Worm (Caenorhabditis elegans) whole organism, late embryonic: ENCODE results near the gene ZK1307.4.

Source experiments
- F13H6.1 ChIP-seq: sonication (generic microtip); optimal IDR thresholded peaks from 2 replicates; lab custom pipeline; 2016; ENCODE audit warnings: missing genetic modification characterization, missing compliant biosample characterization
- K09A11.1 ChIP-seq: sonication (generic microtip); optimal IDR thresholded peaks from 2 replicates; lab custom pipeline; 2017; ENCODE audit warnings: antibody characterized with exemption, mild to moderate bottlenecking, missing genetic modification characterization, missing compliant biosample characterization; ENCODE audit not compliant: insufficient read depth
- Y22D7AL.16 ChIP-seq: sonication (generic microtip); optimal IDR thresholded peaks from 2 replicates; lab custom pipeline; 2016; ENCODE audit warnings: missing genetic modification characterization, missing compliant biosample characterization
- ahr-1 ChIP-seq: sonication (generic microtip); optimal IDR thresholded peaks from 2 replicates; lab custom pipeline; 2016; ENCODE audit warnings: missing genetic modification characterization, missing compliant biosample characterization
- ama-1 ChIP-seq: fragments of 150-350 bp; optimal IDR thresholded peaks from 2 replicates; lab custom pipeline; 2014
- ceh-22 ChIP-seq: sonication (generic microtip); optimal IDR thresholded peaks from 2 replicates; lab custom pipeline; 2017; ENCODE audit warnings: missing biosample characterization, missing genetic modification characterization
- ceh-24 ChIP-seq: sonication (generic microtip); optimal IDR thresholded peaks from 2 replicates; lab custom pipeline; 2016; ENCODE audit warnings: mild to moderate bottlenecking, missing genetic modification characterization, missing compliant biosample characterization
- ceh-30 ChIP-seq: fragments of 150-350 bp; optimal IDR thresholded peaks from 2 replicates; lab custom pipeline; 2014; ENCODE audit warnings: missing biosample characterization, missing genetic modification characterization
- ceh-31 ChIP-seq: sonication (generic microtip); optimal IDR thresholded peaks from 2 replicates; lab custom pipeline; 2016; ENCODE audit warnings: missing genetic modification characterization, missing compliant biosample characterization
- ceh-34 ChIP-seq: sonication (generic microtip); optimal IDR thresholded peaks from 2 replicates; lab custom pipeline; 2016; ENCODE audit warnings: mild to moderate bottlenecking, missing genetic modification characterization, missing compliant biosample characterization
- ceh-45 ChIP-seq: fragments of 200-800 bp; sonication (Bioruptor generic); IDR thresholded peaks from 2 replicates; pipeline ENCODE4 v1.3.6; 2022; ENCODE audit warnings: missing genetic modification reagents, missing genetic modification characterization, missing compliant biosample characterization
- ceh-6 ChIP-seq: fragments of 200-800 bp; sonication (Bioruptor generic); optimal IDR thresholded peaks from 2 replicates; lab custom pipeline; 2018; ENCODE audit warnings: mild to moderate bottlenecking, missing genetic modification characterization, missing compliant biosample characterization
- ceh-9 ChIP-seq: sonication (generic microtip); optimal IDR thresholded peaks from 2 replicates; lab custom pipeline; 2016; ENCODE audit warnings: mild to moderate bottlenecking, missing genetic modification characterization, inconsistent platforms, missing compliant biosample characterization
- dmd-4 ChIP-seq: sonication (generic microtip); optimal IDR thresholded peaks from 2 replicates; lab custom pipeline; 2016; ENCODE audit warnings: borderline replicate concordance, missing genetic modification characterization, missing compliant biosample characterization
- elt-2 ChIP-seq: sonication (generic microtip); optimal IDR thresholded peaks from 2 replicates; lab custom pipeline; 2016; ENCODE audit warnings: missing genetic modification reagents, missing genetic modification characterization, missing compliant biosample characterization
- elt-4 ChIP-seq: sonication (generic microtip); optimal IDR thresholded peaks from 2 replicates; lab custom pipeline; 2016; ENCODE audit warnings: missing genetic modification characterization, missing compliant biosample characterization
- ets-4 ChIP-seq: sonication (generic microtip); optimal IDR thresholded peaks from 2 replicates; lab custom pipeline; 2016; ENCODE audit warnings: missing genetic modification characterization, missing compliant biosample characterization
- eyg-1 ChIP-seq: sonication (generic microtip); optimal IDR thresholded peaks from 2 replicates; lab custom pipeline; 2016; ENCODE audit warnings: missing genotype, missing genetic modification characterization, missing compliant biosample characterization
- fax-1 ChIP-seq: sonication (generic microtip); optimal IDR thresholded peaks from 2 replicates; lab custom pipeline; 2016; ENCODE audit warnings: missing genotype, missing genetic modification characterization, missing compliant biosample characterization
- fkh-6 ChIP-seq: sonication (generic microtip); optimal IDR thresholded peaks from 2 replicates; lab custom pipeline; 2016; ENCODE audit warnings: missing genetic modification characterization, missing compliant biosample characterization
- gmeb-2 ChIP-seq: sonication (generic microtip); optimal IDR thresholded peaks from 2 replicates; lab custom pipeline; 2016; ENCODE audit warnings: missing genetic modification characterization, inconsistent platforms, missing compliant biosample characterization
- hlh-13 ChIP-seq: fragments of 200-800 bp; sonication (Bioruptor generic); optimal IDR thresholded peaks from 2 replicates; lab custom pipeline; 2018; ENCODE audit warnings: mild to moderate bottlenecking, missing genetic modification characterization, missing compliant biosample characterization
- hlh-15 ChIP-seq: sonication (generic microtip); optimal IDR thresholded peaks from 2 replicates; lab custom pipeline; 2016; ENCODE audit warnings: missing genetic modification characterization, missing compliant biosample characterization
- hlh-6 ChIP-seq: sonication (generic microtip); optimal IDR thresholded peaks from 2 replicates; lab custom pipeline; 2016; ENCODE audit warnings: missing genotype, missing genetic modification characterization, missing compliant biosample characterization
- hlh-8 ChIP-seq: sonication (generic microtip); optimal IDR thresholded peaks from 2 replicates; lab custom pipeline; 2016; ENCODE audit warnings: missing genotype, missing genetic modification characterization, missing compliant biosample characterization
- madf-2 ChIP-seq: sonication (generic microtip); optimal IDR thresholded peaks from 2 replicates; lab custom pipeline; 2017; ENCODE audit warnings: missing genetic modification characterization, missing compliant biosample characterization
- mec-3 ChIP-seq: sonication (generic microtip); optimal IDR thresholded peaks from 2 replicates; lab custom pipeline; 2016; ENCODE audit warnings: borderline replicate concordance, missing genetic modification characterization, missing compliant biosample characterization
- nfya-1 ChIP-seq: sonication (generic microtip); optimal IDR thresholded peaks from 2 replicates; lab custom pipeline; 2017; ENCODE audit warnings: missing genetic modification characterization, mild to moderate bottlenecking, missing compliant biosample characterization, antibody characterized with exemption, moderate library complexity
- nhr-232 ChIP-seq: sonication (generic microtip); optimal IDR thresholded peaks from 2 replicates; lab custom pipeline; 2016; ENCODE audit warnings: missing genetic modification characterization, missing compliant biosample characterization
- npax-4 ChIP-seq: sonication (generic microtip); optimal IDR thresholded peaks from 2 replicates; lab custom pipeline; 2016; ENCODE audit warnings: missing genetic modification characterization, missing compliant biosample characterization
- pag-3 ChIP-seq: sonication (generic microtip); optimal IDR thresholded peaks from 2 replicates; lab custom pipeline; 2016; ENCODE audit warnings: missing compliant biosample characterization, missing genetic modification characterization, borderline replicate concordance
- pat-9 ChIP-seq: fragments of 200-800 bp; sonication (Bioruptor generic); optimal IDR thresholded peaks from 2 replicates; lab custom pipeline; 2018; ENCODE audit warnings: mild to moderate bottlenecking, missing genetic modification characterization, moderate library complexity, missing compliant biosample characterization
- pax-1 ChIP-seq: fragments of 150-350 bp; optimal IDR thresholded peaks from 2 replicates; lab custom pipeline; 2014; ENCODE audit warnings: missing biosample characterization, missing genetic modification characterization
- pha-4 ChIP-seq: fragments of 150-350 bp; optimal IDR thresholded peaks from 2 replicates; lab custom pipeline; 2018; ENCODE audit warnings: missing biosample characterization, missing genetic modification reagents, missing genetic modification characterization
- pqm-1 ChIP-seq: sonication (generic microtip); optimal IDR thresholded peaks from 2 replicates; lab custom pipeline; 2016; ENCODE audit warnings: missing genetic modification characterization, missing compliant biosample characterization
- ref-2 ChIP-seq: sonication (generic microtip); optimal IDR thresholded peaks from 2 replicates; lab custom pipeline; 2016; ENCODE audit warnings: missing genetic modification characterization, missing compliant biosample characterization
- sox-2 ChIP-seq: fragments of 200-800 bp; sonication (Bioruptor generic); IDR thresholded peaks from 2 replicates; pipeline ENCODE4 v1.3.6; 2022; ENCODE audit warnings: missing genetic modification reagents, missing genetic modification characterization, missing compliant biosample characterization
- sox-4 ChIP-seq: sonication (generic microtip); optimal IDR thresholded peaks from 2 replicates; lab custom pipeline; 2017; ENCODE audit warnings: mild to moderate bottlenecking, missing genetic modification characterization, inconsistent platforms, missing compliant biosample characterization
- syd-9 ChIP-seq: sonication (generic microtip); optimal IDR thresholded peaks from 2 replicates; lab custom pipeline; 2016; ENCODE audit warnings: mild to moderate bottlenecking, missing genetic modification characterization, moderate library complexity, missing compliant biosample characterization
- ttx-3 ChIP-seq: sonication (generic microtip); optimal IDR thresholded peaks from 2 replicates; lab custom pipeline; 2016; ENCODE audit warnings: missing genetic modification reagents, missing genetic modification characterization, missing compliant biosample characterization
- unc-3 ChIP-seq, 2 experiments: fragments of 200-800 bp in 1 of 2; sonication (Bioruptor generic) in 1 of 2; sonication (generic microtip) in 1 of 2; conservative IDR thresholded peaks in 1 of 2; optimal IDR thresholded peaks in 1 of 2; 2 replicates each; pipeline versions ENCODE4 v1.3.6 to Lab custom; 2016 to 2022; ENCODE audit warnings: missing compliant biosample characterization in 2 of 2, missing genetic modification characterization in 2 of 2, missing genetic modification reagents in 1 of 2
- unc-42 ChIP-seq: sonication (generic microtip); optimal IDR thresholded peaks from 2 replicates; lab custom pipeline; 2016; ENCODE audit warnings: missing genotype, missing genetic modification characterization, missing compliant biosample characterization
- unc-55 ChIP-seq: sonication (generic microtip); optimal IDR thresholded peaks from 2 replicates; lab custom pipeline; 2017; ENCODE audit warnings: missing biosample characterization, missing genetic modification reagents, missing genetic modification characterization
- zip-5 ChIP-seq: sonication (generic microtip); optimal IDR thresholded peaks from 2 replicates; lab custom pipeline; 2016; ENCODE audit warnings: missing genetic modification characterization, missing compliant biosample characterization
- ztf-16 ChIP-seq: sonication (generic microtip); optimal IDR thresholded peaks from 2 replicates; lab custom pipeline; 2017; ENCODE audit warnings: missing genetic modification characterization, missing compliant biosample characterization

The ZK1307.4 gene

DNA sequence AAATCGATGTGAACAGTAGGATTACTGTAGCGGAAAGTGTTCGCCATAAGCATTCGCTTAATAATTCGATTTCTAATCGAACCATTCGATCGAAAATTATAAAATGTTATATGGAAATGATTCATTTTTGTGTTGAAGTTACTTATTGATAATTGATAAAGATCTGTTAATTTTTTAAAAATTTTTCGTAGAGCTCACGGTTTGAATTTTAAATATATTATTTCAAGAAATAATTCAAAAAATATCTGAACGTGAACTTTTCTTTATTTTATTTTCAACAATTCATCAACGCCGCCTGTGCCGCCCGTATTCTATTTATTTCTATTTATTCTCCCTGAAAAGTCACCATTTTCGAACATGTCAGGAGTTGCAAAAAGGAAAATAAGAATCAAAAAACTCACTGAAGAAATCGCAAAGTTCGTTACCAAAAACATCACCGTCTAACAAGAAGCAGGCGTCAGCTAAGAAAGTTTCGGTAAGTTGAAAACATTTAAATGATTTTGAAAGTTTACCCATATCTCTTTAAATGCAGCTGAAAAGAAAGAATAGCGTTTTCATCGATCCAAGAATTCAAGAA is 40.2 kb downstream of the ZK1307.4 start, which contains the start of the genes T15H9.5 and T15H9.4:
Gene T15H9.5 (minus strand): TSS at position 101 of the 577 bp plus-strand sequence.
Gene T15H9.4 (plus strand): TSS at position 527 of the 577 bp plus-strand sequence.
- no peak for TF ChIP-seq nfya-1 (tag; lab: Kevin White, UChicago)
- TF ChIP-seq ceh-24 (tag; lab: Kevin White, UChicago), result no peak
- TF ChIP-seq ttx-3 (tag; lab: Kevin White, UChicago), result no peak
- TF ChIP-seq zip-5 (tag; lab: Kevin White, UChicago), result no peak
- TF ChIP-seq K09A11.1 (tag; lab: Kevin White, UChicago), result no peak
- TF ChIP-seq elt-2 (tag; lab: Kevin White, UChicago), result no peak
- no peak for TF ChIP-seq ceh-9 (tag; lab: Kevin White, UChicago)
- no peak for TF ChIP-seq ztf-16 (tag; lab: Kevin White, UChicago)
- no peak for TF ChIP-seq pha-4 (tag; lab: Kevin White, UChicago)
- TF ChIP-seq ceh-45 (GFP tag; lab: Robert Waterston, UW), result no peak
- no peak for TF ChIP-seq ceh-30
- TF ChIP-seq ref-2 (tag; lab: Kevin White, UChicago), result no peak
- no peak for TF ChIP-seq ahr-1 (tag; lab: Kevin White, UChicago)

ce11 chrII:9609296-9609695 is 42.3 kb downstream of the ZK1307.4 start, which contains the start of gene pap-2:
Gene pap-2 (minus strand): TSS chrII:9609396.
- TF ChIP-seq F13H6.1 (tag; lab: Kevin White, UChicago) (no peak), hlh-13 (GFP tag; lab: Kevin White, UChicago) (no peak), pat-9 (tag; lab: Kevin White, UChicago) (no peak), hlh-8 (tag; lab: Kevin White, UChicago) (no peak), zip-5 (tag; lab: Kevin White, UChicago) (no peak), ceh-34 (no peak), ets-4 (tag; lab: Kevin White, UChicago) (no peak), madf-2 (no peak), ceh-22 (tag; lab: Kevin White, UChicago) (no peak), ama-1 (lab: Kevin White, UChicago) (no peak), gmeb-2 (tag; lab: Kevin White, UChicago) (no peak)

DNA sequence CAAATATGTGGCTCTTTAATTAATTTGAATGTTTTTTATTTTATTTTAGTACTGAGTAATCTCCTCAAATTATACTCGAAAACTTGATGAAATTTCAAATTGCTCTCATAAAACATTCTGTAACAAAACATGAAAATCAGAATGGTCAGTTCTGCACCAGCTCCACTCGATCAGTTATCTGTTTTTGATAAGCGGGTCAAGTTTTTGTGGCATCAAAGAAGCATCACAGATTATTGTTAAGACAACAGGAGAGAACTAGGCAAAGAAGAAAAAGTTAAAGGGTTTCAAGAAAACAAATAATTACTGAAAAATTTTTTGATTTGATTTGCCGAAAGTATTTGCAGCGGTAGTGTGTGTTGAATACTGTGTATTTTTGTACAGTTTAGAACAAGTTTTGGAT is 44.5 kb downstream of the ZK1307.4 start:
- no peak for TF ChIP-seq unc-42 (tag; lab: Kevin White, UChicago)
- no peak for TF ChIP-seq fkh-6 (tag; lab: Kevin White, UChicago)
- no peak for TF ChIP-seq unc-3 (GFP tag; conservative IDR thresholded peaks at IDR 0.05; lab: Robert Waterston, UW)
- no peak for TF ChIP-seq unc-3 (tag; optimal IDR thresholded peaks at IDR 0.05; lab: Kevin White, UChicago)
- TF ChIP-seq F13H6.1 (tag; lab: Kevin White, UChicago), result no peak
- TF ChIP-seq elt-2 (tag; lab: Kevin White, UChicago), result no peak
- no peak for TF ChIP-seq eyg-1
- no peak for TF ChIP-seq Y22D7AL.16 (tag; lab: Kevin White, UChicago)
- TF ChIP-seq ceh-6 (GFP tag; lab: Kevin White, UChicago), result no peak
- TF ChIP-seq npax-4, result no peak
- no peak for TF ChIP-seq elt-4 (tag; lab: Kevin White, UChicago)
- TF ChIP-seq syd-9 (tag; lab: Kevin White, UChicago), result no peak
- no peak for TF ChIP-seq hlh-8 (tag; lab: Kevin White, UChicago)
- no peak for TF ChIP-seq hlh-6
- no peak for TF ChIP-seq dmd-4 (tag; lab: Kevin White, UChicago)

ce11 chrII:9606485-9607036 is 45.0 kb downstream of the ZK1307.4 start:
- TF ChIP-seq nhr-232 (tag; lab: Kevin White, UChicago) (no peak), ceh-30 (no peak), sox-4 (tag; lab: Kevin White, UChicago) (no peak), mec-3 (tag; lab: Kevin White, UChicago) (no peak), pax-1 (no peak), sox-2 (GFP tag; lab: Robert Waterston, UW) (no peak), pag-3 (tag; lab: Kevin White, UChicago) (no peak), eyg-1 (no peak), ceh-9 (tag; lab: Kevin White, UChicago) (no peak), unc-55 (GFP tag; lab: Kevin White, UChicago) (no peak), fax-1 (tag; lab: Kevin White, UChicago) (no peak), pqm-1 (tag; lab: Kevin White, UChicago) (no peak), ceh-22 (tag; lab: Kevin White, UChicago) (no peak), ceh-31 (tag; lab: Kevin White, UChicago) (no peak), hlh-15 (no peak), unc-42 (tag; lab: Kevin White, UChicago) (no peak), ama-1 (lab: Kevin White, UChicago) (no peak), hlh-6 (no peak), ceh-6 (GFP tag; lab: Kevin White, UChicago) (no peak)
